Fruit fly (Drosophila melanogaster) whole organism, embryonic: Measurements from ENCODE around the gene snz.
A peak's percentile ranks its signal among the peaks of the same experiment; 100 is the strongest.

ENCODE experiments used
- Adf1 ChIP-seq: fragments of 200-800 bp; sonication (Bioruptor generic); IDR thresholded peaks from 2 replicates; pipeline ENCODE4 v1.3.6; 2022; ENCODE audit warnings: missing biosample characterization, missing genetic modification characterization
- Atf-2 ChIP-seq: fragments of 200-800 bp; sonication (Bioruptor generic); optimal IDR thresholded peaks from 2 replicates; lab custom pipeline; 2016; ENCODE audit warnings: missing biosample characterization, missing genetic modification characterization
- Bteb2 ChIP-seq: fragments of 200-800 bp; sonication (Bioruptor generic); optimal IDR thresholded peaks from 2 replicates; lab custom pipeline; 2016; ENCODE audit warnings: missing biosample characterization, missing genetic modification characterization
- CG1024 ChIP-seq: fragments of 200-800 bp; sonication (Bioruptor generic); IDR thresholded peaks from 2 replicates; pipeline ENCODE4 v1.3.6; 2022; ENCODE audit warnings: missing biosample characterization, missing genetic modification characterization
- CG11398 ChIP-seq: fragments of 200-800 bp; sonication (Bioruptor generic); optimal IDR thresholded peaks from 2 replicates; lab custom pipeline; 2016; ENCODE audit warnings: missing biosample characterization, missing genetic modification characterization
- CG11504 ChIP-seq: fragments of 200-800 bp; sonication (Bioruptor generic); optimal IDR thresholded peaks from 3 replicates; lab custom pipeline; 2019; ENCODE audit warnings: missing biosample characterization, mild to moderate bottlenecking, missing genetic modification characterization, moderate library complexity
- CG12219 ChIP-seq: fragments of 200-800 bp; sonication (Bioruptor generic); optimal IDR thresholded peaks from 3 replicates; lab custom pipeline; 2018; ENCODE audit warnings: missing biosample characterization, mild to moderate bottlenecking, missing genetic modification characterization
- CG14014 ChIP-seq: fragments of 200-800 bp; sonication (Bioruptor generic); IDR thresholded peaks from 2 replicates; pipeline ENCODE4 v1.3.6; 2022; ENCODE audit warnings: missing biosample characterization, missing genetic modification characterization
- CG15073 ChIP-seq: fragments of 200-800 bp; sonication (Bioruptor generic); optimal IDR thresholded peaks from 2 replicates; lab custom pipeline; 2016; ENCODE audit warnings: missing biosample characterization, missing genetic modification characterization
- CG1602 ChIP-seq: fragments of 200-800 bp; sonication (Bioruptor generic); optimal IDR thresholded peaks from 3 replicates; lab custom pipeline; 2016; ENCODE audit warnings: missing biosample characterization, missing genetic modification characterization
- CG3065 ChIP-seq: fragments of 200-800 bp; sonication (Bioruptor generic); optimal IDR thresholded peaks from 2 replicates; lab custom pipeline; 2016; ENCODE audit warnings: missing biosample characterization, missing genetic modification characterization
- CG31224 ChIP-seq: fragments of 200-800 bp; sonication (Bioruptor generic); IDR thresholded peaks from 2 replicates; pipeline ENCODE4 v1.3.6; 2022; ENCODE audit warnings: missing biosample characterization, missing genetic modification characterization
- CG3163 ChIP-seq: fragments of 200-800 bp; sonication (Bioruptor generic); optimal IDR thresholded peaks from 3 replicates; lab custom pipeline; 2016; ENCODE audit warnings: missing biosample characterization, missing genetic modification characterization
- CG32532 ChIP-seq: fragments of 200-800 bp; sonication (Bioruptor generic); IDR thresholded peaks from 2 replicates; pipeline ENCODE4 v1.3.6; 2022; ENCODE audit warnings: missing biosample characterization, missing genetic modification characterization
- CG32772 ChIP-seq: fragments of 200-800 bp; sonication (Bioruptor generic); IDR thresholded peaks from 2 replicates; pipeline ENCODE4 v1.3.6; 2022; ENCODE audit warnings: missing biosample characterization, missing genetic modification characterization
- CG4404 ChIP-seq: fragments of 200-800 bp; sonication (Bioruptor generic); IDR thresholded peaks from 2 replicates; pipeline ENCODE4 v1.3.6; 2022; ENCODE audit warnings: missing biosample characterization, missing genetic modification characterization
- CG4854 ChIP-seq: fragments of 200-800 bp; sonication (Bioruptor generic); optimal IDR thresholded peaks from 2 replicates; lab custom pipeline; 2016; ENCODE audit warnings: missing biosample characterization, missing genetic modification characterization, inconsistent platforms
- CG7357 ChIP-seq: fragments of 200-800 bp; sonication (Bioruptor generic); IDR thresholded peaks from 3 replicates; pipeline ENCODE4 v1.3.6; 2022; ENCODE audit warnings: missing biosample characterization, missing genetic modification characterization
- CG7786 ChIP-seq: fragments of 200-800 bp; sonication (Bioruptor generic); optimal IDR thresholded peaks from 2 replicates; lab custom pipeline; 2016; ENCODE audit warnings: missing biosample characterization, missing genetic modification characterization
- Dfd ChIP-seq, 2 experiments: fragments of >200 bp; optimal IDR thresholded peaks; 2 replicates each; lab custom pipeline; 2017; ENCODE audit warnings: missing biosample characterization in 2 of 2, missing genetic modification characterization in 2 of 2
- Gug ChIP-seq: fragments of 200-800 bp; sonication (Bioruptor generic); IDR thresholded peaks from 4 replicates; pipeline ENCODE4 v1.3.6; 2022; ENCODE audit warnings: missing biosample characterization, missing genetic modification characterization
- HLH3B ChIP-seq: fragments of 200-800 bp; sonication (Bioruptor generic); IDR thresholded peaks from 2 replicates; pipeline ENCODE4 v1.3.6; 2022; ENCODE audit warnings: missing biosample characterization, missing genetic modification characterization
- Hr39 ChIP-seq: fragments of >200 bp; optimal IDR thresholded peaks from 2 replicates; lab custom pipeline; 2017
- MTF-1 ChIP-seq: fragments of 200-800 bp; sonication (Bioruptor generic); optimal IDR thresholded peaks from 2 replicates; lab custom pipeline; 2018; ENCODE audit warnings: missing biosample characterization, mild to moderate bottlenecking, missing genetic modification characterization, borderline replicate concordance
- Meics ChIP-seq: fragments of 200-800 bp; sonication (Bioruptor generic); optimal IDR thresholded peaks from 2 replicates; lab custom pipeline; 2017; ENCODE audit warnings: missing biosample characterization, mild to moderate bottlenecking, missing genetic modification characterization
- Mrtf ChIP-seq: fragments of 200-800 bp; sonication (Bioruptor generic); IDR thresholded peaks from 3 replicates; pipeline ENCODE4 v1.3.6; 2022; ENCODE audit warnings: missing biosample characterization, missing genetic modification characterization
- Neu2 ChIP-seq: fragments of 200-800 bp; sonication (Bioruptor generic); optimal IDR thresholded peaks from 3 replicates; lab custom pipeline; 2016; ENCODE audit warnings: missing biosample characterization, missing genetic modification characterization, borderline replicate concordance
- Nf-YA ChIP-seq: fragments of 200-800 bp; sonication (Bioruptor generic); IDR thresholded peaks from 2 replicates; pipeline ENCODE4 v1.3.6; 2022; ENCODE audit warnings: missing biosample characterization, missing genetic modification characterization
- Opbp ChIP-seq: fragments of 200-800 bp; sonication (Bioruptor generic); IDR thresholded peaks from 3 replicates; pipeline ENCODE4 v1.3.6; 2022; ENCODE audit warnings: missing biosample characterization, missing genetic modification characterization; ENCODE audit not compliant: partially characterized antibody
- Pdp1 ChIP-seq, 2 experiments: fragments of 200-800 bp; sonication (Bioruptor generic); optimal IDR thresholded peaks; 3 replicates each; lab custom pipeline; 2016; ENCODE audit warnings: missing biosample characterization in 2 of 2, missing genetic modification characterization in 2 of 2, mild to moderate bottlenecking in 1 of 2, moderate library complexity in 1 of 2
- Ravus ChIP-seq: fragments of 200-800 bp; sonication (Bioruptor generic); IDR thresholded peaks from 2 replicates; pipeline ENCODE4 v1.3.6; 2022; ENCODE audit warnings: missing biosample characterization, missing genetic modification characterization
- Rx ChIP-seq: fragments of 200-800 bp; sonication (Bioruptor generic); IDR thresholded peaks from 2 replicates; pipeline ENCODE4 v1.3.6; 2022; ENCODE audit warnings: missing biosample characterization, missing genetic modification characterization
- Six4 ChIP-seq: fragments of 200-800 bp; sonication (Bioruptor generic); optimal IDR thresholded peaks from 2 replicates; lab custom pipeline; 2016; ENCODE audit warnings: missing biosample characterization, missing genetic modification characterization
- Sry-β ChIP-seq: fragments of 200-800 bp; sonication (Bioruptor generic); optimal IDR thresholded peaks from 2 replicates; lab custom pipeline; 2018; ENCODE audit warnings: missing biosample characterization, mild to moderate bottlenecking, missing genetic modification characterization, moderate library complexity
- Xrp1 ChIP-seq: fragments of 200-800 bp; sonication (Bioruptor generic); IDR thresholded peaks from 2 replicates; pipeline ENCODE4 v1.3.6; 2022; ENCODE audit warnings: missing biosample characterization, missing genetic modification characterization
- ac ChIP-seq: fragments of 200-800 bp; sonication (Bioruptor generic); optimal IDR thresholded peaks from 3 replicates; lab custom pipeline; 2017; ENCODE audit warnings: missing biosample characterization, mild to moderate bottlenecking, missing genetic modification characterization
- amos ChIP-seq: fragments of 200-800 bp; sonication (Bioruptor generic); IDR thresholded peaks from 2 replicates; pipeline ENCODE4 v1.3.6; 2022; ENCODE audit warnings: missing biosample characterization, missing genetic modification characterization; ENCODE audit not compliant: partially characterized antibody
- ase ChIP-seq: fragments of 200-800 bp; sonication (Bioruptor generic); IDR thresholded peaks from 3 replicates; pipeline ENCODE4 v1.3.6; 2022; ENCODE audit warnings: missing biosample characterization, missing genetic modification characterization
- chif ChIP-seq, 2 experiments: fragments of 200-800 bp; sonication (Bioruptor generic); optimal IDR thresholded peaks; 3 replicates each; lab custom pipeline; 2016; ENCODE audit warnings: missing biosample characterization in 2 of 2, missing genetic modification characterization in 2 of 2
- ci ChIP-seq: fragments of 200-800 bp; sonication (Bioruptor generic); IDR thresholded peaks from 3 replicates; pipeline ENCODE4 v1.3.6; 2022; ENCODE audit warnings: missing biosample characterization, missing genetic modification characterization
- eyg ChIP-seq: fragments of 200-800 bp; sonication (Bioruptor generic); optimal IDR thresholded peaks from 3 replicates; lab custom pipeline; 2016; ENCODE audit warnings: missing biosample characterization, missing genetic modification characterization
- fru ChIP-seq: fragments of >200 bp; optimal IDR thresholded peaks from 2 replicates; lab custom pipeline; 2017
- gt ChIP-seq: fragments of 200-800 bp; sonication (Bioruptor generic); IDR thresholded peaks from 2 replicates; pipeline ENCODE4 v1.3.6; 2022; ENCODE audit warnings: missing biosample characterization, missing genetic modification characterization
- insv ChIP-seq, 2 experiments: fragments of 200-800 bp; sonication (Bioruptor generic); optimal IDR thresholded peaks; 3 replicates each; lab custom pipeline; 2016 to 2018; ENCODE audit warnings: missing biosample characterization in 2 of 2, missing genetic modification characterization in 2 of 2
- kni ChIP-seq: fragments of 200-800 bp; sonication (Bioruptor generic); optimal IDR thresholded peaks from 3 replicates; lab custom pipeline; 2017; ENCODE audit warnings: mild to moderate bottlenecking, missing biosample characterization, missing genetic modification reagents, missing genetic modification characterization
- pho ChIP-seq: fragments of 200-800 bp; sonication (Bioruptor generic); optimal IDR thresholded peaks from 2 replicates; lab custom pipeline; 2016; ENCODE audit warnings: missing biosample characterization, missing genetic modification characterization
- prd ChIP-seq, 3 experiments: fragments of >200 bp in 2 of 3; fragments of 200-800 bp in 1 of 3; sonication (Bioruptor generic) in 1 of 3; optimal IDR thresholded peaks in 2 of 3; IDR thresholded peaks in 1 of 3; 2 replicates in 2 of 3; 3 replicates in 1 of 3; pipeline versions ENCODE4 v1.3.6 to Lab custom; 2017 to 2022; ENCODE audit warnings: missing biosample characterization in 1 of 3, missing genetic modification characterization in 1 of 3
- run ChIP-seq: fragments of 200-800 bp; sonication (Bioruptor generic); optimal IDR thresholded peaks from 3 replicates; lab custom pipeline; 2018; ENCODE audit warnings: missing biosample characterization, mild to moderate bottlenecking, missing genetic modification characterization
- scrt ChIP-seq: fragments of 200-800 bp; sonication (Bioruptor generic); optimal IDR thresholded peaks from 2 replicates; lab custom pipeline; 2018; ENCODE audit warnings: missing biosample characterization, mild to moderate bottlenecking, missing genetic modification characterization, moderate library complexity
- slou ChIP-seq: fragments of 200-800 bp; sonication (Bioruptor generic); optimal IDR thresholded peaks from 3 replicates; lab custom pipeline; 2016; ENCODE audit warnings: missing biosample characterization, missing genetic modification characterization
- toy ChIP-seq: fragments of 200-800 bp; sonication (Bioruptor generic); IDR thresholded peaks from 2 replicates; pipeline ENCODE4 v1.3.6; 2022; ENCODE audit warnings: missing biosample characterization, missing genetic modification characterization
- vvl ChIP-seq: fragments of 200-800 bp; sonication (Bioruptor generic); IDR thresholded peaks from 2 replicates; pipeline ENCODE4 v1.3.6; 2022; ENCODE audit warnings: missing biosample characterization, missing genetic modification characterization
- wdn ChIP-seq: fragments of 200-800 bp; sonication (Bioruptor generic); IDR thresholded peaks from 2 replicates; pipeline ENCODE4 v1.3.6; 2022; ENCODE audit warnings: missing biosample characterization, missing genetic modification characterization

Gene snz

DNA sequence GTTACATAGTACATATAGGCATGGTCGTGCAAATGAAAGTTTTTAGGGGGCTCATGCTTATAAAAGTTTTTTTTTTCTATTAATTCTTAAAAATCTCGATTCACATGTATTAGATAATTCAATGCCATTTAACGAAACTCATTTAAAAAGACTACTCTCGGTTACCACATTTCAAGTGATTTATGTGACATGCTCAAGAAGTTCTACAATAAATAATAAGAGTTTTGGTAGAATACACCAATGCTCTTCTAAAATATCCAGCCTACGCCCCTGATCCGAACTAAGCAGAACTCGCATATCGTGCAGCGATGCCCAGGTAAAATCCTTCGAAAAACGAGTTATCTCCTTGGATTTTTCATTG is 19.4 kb upstream of the snz start (continued):
- TF ChIP-seq Neu2 (GFP tag; lab: Kevin White, UChicago) (no peak), amos (GFP tag; lab: Robert Waterston, UW) (no peak), HLH3B (GFP tag; lab: Robert Waterston, UW) (no peak), Dfd (GFP tag; optimal IDR thresholded peaks at IDR 0.05; lab: Kevin White, UChicago) (no peak), slou (GFP tag; lab: Kevin White, UChicago) (no peak), Bteb2 (no peak), pho (no peak), ase (GFP tag; lab: Robert Waterston, UW) (no peak), insv (GFP tag; optimal IDR thresholded peaks at IDR 0.05; lab: Kevin White, UChicago) (peak in 1 of 2 experiments; percentile 26), CG7786 (GFP tag; lab: Kevin White, UChicago) (no peak), run (tag; lab: Kevin White, UChicago) (no peak), Adf1 (GFP tag; lab: Robert Waterston, UW) (no peak), Mrtf (no peak), CG11398 (GFP tag; lab: Kevin White, UChicago) (no peak), CG11504 (peak; percentile 21), CG3065 (no peak), ac (GFP tag; lab: Kevin White, UChicago) (peak; percentile 35), vvl (GFP tag; lab: Robert Waterston, UW) (no peak), Ravus (GFP tag; lab: Robert Waterston, UW) (no peak), Atf-2 (GFP tag; lab: Kevin White, UChicago) (no peak), wdn (no peak), Six4 (GFP tag; lab: Kevin White, UChicago) (no peak), toy (GFP tag; lab: Robert Waterston, UW) (no peak), CG1024 (GFP tag; lab: Robert Waterston, UW) (no peak), CG15073 (GFP tag; lab: Kevin White, UChicago) (no peak), CG7357 (GFP tag; lab: Robert Waterston, UW) (no peak), ci (GFP tag; lab: Robert Waterston, UW) (no peak), CG4404 (GFP tag; lab: Robert Waterston, UW) (peak; percentile 62), prd (optimal IDR thresholded peaks at IDR 0.05; lab: Kevin White, UChicago) (no peak), prd (GFP tag; IDR thresholded peaks at IDR 0.05; lab: Robert Waterston, UW) (peak; percentile 64; the same call in 2 of the 3 replicates), Meics (no peak), MTF-1 (GFP tag; lab: Kevin White, UChicago) (no peak), CG32532 (no peak), CG14014 (GFP tag; lab: Robert Waterston, UW) (no peak), CG4854 (GFP tag; lab: Kevin White, UChicago) (no peak), CG12219 (no peak), CG1602 (no peak), Opbp (GFP tag; lab: Robert Waterston, UW) (no peak), CG32772 (GFP tag; lab: Robert Waterston, UW) (no peak), Hr39 (no peak), Gug (no peak), Sry-β (no peak), Pdp1 (GFP tag; optimal IDR thresholded peaks at IDR 0.05; lab: Kevin White, UChicago) (no peak), kni (no peak), Xrp1 (GFP tag; lab: Robert Waterston, UW) (peak; percentile 42; the same call in 1 of the 2 replicates), fru (lab: Kevin White, UChicago) (no peak), Rx (GFP tag; lab: Robert Waterston, UW) (no peak), Nf-YA (GFP tag; lab: Robert Waterston, UW) (no peak), CG31224 (GFP tag; lab: Robert Waterston, UW) (no peak), scrt (GFP tag; lab: Kevin White, UChicago) (no peak), chif (GFP tag; optimal IDR thresholded peaks at IDR 0.05; lab: Kevin White, UChicago) (peak in 1 of 2 experiments; percentile 25), CG3163 (no peak), gt (GFP tag; lab: Robert Waterston, UW) (no peak), eyg (GFP tag; lab: Kevin White, UChicago) (no peak)
